Worm (Caenorhabditis elegans) whole organism, young adult: ENCODE results near the gene srlf-24.

Experiments
- B0019.2 ChIP-seq: fragments of 200-800 bp; sonication (Bioruptor generic); conservative IDR thresholded peaks from 2 replicates; pipeline ENCODE4 v1.3.6; 2022; ENCODE audit warnings: missing genetic modification reagents, missing genetic modification characterization, missing compliant biosample characterization
- die-1 ChIP-seq: sonication (generic microtip); optimal IDR thresholded peaks from 2 replicates; lab custom pipeline; 2016; ENCODE audit warnings: missing genotype, mild to moderate bottlenecking, missing genetic modification characterization, missing compliant biosample characterization

DNA sequence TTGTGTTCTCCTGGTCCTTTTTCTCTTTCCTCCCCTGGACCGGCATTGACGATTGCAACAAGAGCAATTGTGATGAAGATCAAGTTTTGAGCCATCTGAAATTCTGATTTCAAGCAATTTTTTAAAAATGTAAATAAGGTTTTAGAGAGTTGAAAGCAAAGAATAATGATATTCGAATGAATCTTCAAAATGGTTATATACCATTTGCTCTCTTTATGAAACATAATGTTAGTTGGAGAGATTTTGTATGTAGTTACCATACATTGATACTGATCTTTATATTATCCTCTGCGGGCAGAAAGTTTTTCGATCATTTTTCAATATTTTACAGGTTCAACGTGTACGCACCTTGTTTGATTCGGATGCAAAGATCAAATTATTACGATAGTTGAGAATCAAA is at the start of gene srlf-24:
- TF ChIP-seq die-1 (tag; lab: Kevin White, UChicago) = no peak
- no peak for TF ChIP-seq B0019.2 (GFP tag; lab: Robert Waterston, UW)
